Worm (Caenorhabditis elegans) whole organism, dauer: ENCODE results near the gene C15F1.8.
"Not testable (repeated sequence)": the region's sequence is repeated elsewhere in the genome, so short reads cannot be mapped to it uniquely, and the experiment has no call there.

Source experiments
- unc-62 ChIP-seq: sonication (generic microtip); optimal IDR thresholded peaks from 2 replicates; lab custom pipeline; 2017; ENCODE audit warnings: missing biosample characterization, missing genetic modification reagents, missing genetic modification characterization

The C15F1.8 gene

DNA sequence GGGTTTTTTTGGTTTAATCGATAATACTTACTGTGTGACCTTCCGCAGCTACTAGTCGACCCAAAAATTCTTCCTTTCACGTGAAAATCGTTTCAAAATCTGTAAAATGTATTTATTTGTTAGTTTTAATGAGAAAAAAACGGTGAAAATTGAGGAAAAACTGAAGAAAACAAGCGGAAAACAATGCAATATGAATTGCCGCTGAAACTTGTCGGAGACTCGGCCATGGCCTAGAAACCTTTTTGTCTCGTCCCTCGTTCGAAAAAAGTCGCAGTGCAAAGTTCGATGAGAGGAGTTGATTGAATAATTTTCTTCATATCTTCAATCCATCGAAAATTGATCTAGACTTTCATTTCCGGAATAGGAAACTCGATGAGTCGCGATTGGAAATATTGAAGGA, at the start of gene C15F1.8:
C15F1.8 (minus strand) TSS at position 101 of the 400 bp plus-strand sequence.
- TF ChIP-seq unc-62 (GFP tag; lab: Kevin White, UChicago): not testable (repeated sequence)

ce11 chrII:7024897-7025852, 47.5 kb upstream of the C15F1.8 start, which contains the start of gene znf-598:
znf-598 (plus strand) TSS chrII:7025802.
- TF ChIP-seq unc-62 (GFP tag; lab: Kevin White, UChicago): no peak

DNA sequence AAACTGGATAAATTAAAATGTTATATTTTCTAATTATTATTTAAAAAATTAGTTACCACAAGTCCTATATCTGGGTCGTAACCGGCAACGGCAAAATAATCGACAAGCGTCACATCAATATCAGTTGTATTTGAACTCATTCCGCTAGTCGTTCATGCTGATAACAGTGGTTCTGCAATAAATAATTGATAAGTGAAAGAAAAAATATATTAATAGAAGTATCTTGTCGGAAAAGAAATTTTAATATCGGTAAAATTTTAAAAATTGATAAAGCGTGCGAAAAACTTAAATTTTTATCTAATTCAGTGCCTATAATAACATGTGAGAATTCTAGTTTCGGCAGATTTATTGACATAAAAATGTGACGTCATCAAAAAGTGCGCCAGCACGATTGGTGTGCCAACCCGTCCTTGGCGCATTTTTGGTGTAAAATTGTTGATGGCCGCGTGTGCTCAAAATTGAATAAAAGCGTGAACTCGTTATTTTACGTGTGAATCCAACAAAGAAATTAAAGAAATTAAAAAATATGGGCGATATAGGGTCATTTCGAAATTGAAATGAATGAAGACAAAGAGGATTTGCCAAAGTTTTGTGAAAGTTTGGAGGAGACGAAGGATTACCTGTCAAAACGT, 44.9 kb upstream of the C15F1.8 start, which contains the start of the genes lst-6 and lst-5:
lst-6 (minus strand) TSS at position 140 of the 632 bp plus-strand sequence.
lst-5 (plus strand) TSS at position 544 of the 632 bp plus-strand sequence.
- TF ChIP-seq unc-62 (GFP tag; lab: Kevin White, UChicago): no peak

ce11 chrII:7012592-7012991, 35.0 kb upstream of the C15F1.8 start, which contains the start of gene sqv-7:
sqv-7 (minus strand) TSS chrII:7012692.
- no peak for TF ChIP-seq unc-62 (GFP tag; lab: Kevin White, UChicago)

DNA sequence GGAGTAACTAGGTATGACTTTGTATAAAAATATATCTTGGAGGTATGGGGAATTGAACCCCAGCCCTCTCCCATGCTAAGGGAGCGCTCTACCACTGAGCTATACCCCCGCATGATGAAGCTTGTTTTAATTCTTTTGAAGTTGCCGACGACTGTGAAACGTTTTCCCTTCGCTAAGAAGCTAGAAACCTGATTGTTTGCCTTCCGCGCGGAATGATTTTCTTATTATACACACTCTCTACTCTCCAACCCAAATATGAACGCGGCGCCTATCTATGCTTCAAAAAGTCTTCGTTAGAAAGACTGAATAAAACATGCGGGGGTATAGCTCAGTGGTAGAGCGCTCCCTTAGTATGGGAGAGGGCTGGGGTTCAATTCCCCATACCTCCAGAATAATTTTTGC, 25.3 kb upstream of the C15F1.8 start:
- no peak for TF ChIP-seq unc-62 (GFP tag; lab: Kevin White, UChicago)

- TF ChIP-seq unc-62 (GFP tag; lab: Kevin White, UChicago): no peak
Measured at ce11 chrII:6995583-6995982, 18.0 kb upstream of the C15F1.8 start.

- TF ChIP-seq unc-62 (GFP tag; lab: Kevin White, UChicago): no peak
Measured at ce11 chrII:6994677-6995076, 17.0 kb upstream of the C15F1.8 start, which contains the start of gene unc-104. unc-104 (plus strand) TSS chrII:6994987.

- no peak for TF ChIP-seq unc-62 (GFP tag; lab: Kevin White, UChicago)
Measured at ce11 chrII:6992949-6993348, 15.3 kb upstream of the C15F1.8 start.

DNA sequence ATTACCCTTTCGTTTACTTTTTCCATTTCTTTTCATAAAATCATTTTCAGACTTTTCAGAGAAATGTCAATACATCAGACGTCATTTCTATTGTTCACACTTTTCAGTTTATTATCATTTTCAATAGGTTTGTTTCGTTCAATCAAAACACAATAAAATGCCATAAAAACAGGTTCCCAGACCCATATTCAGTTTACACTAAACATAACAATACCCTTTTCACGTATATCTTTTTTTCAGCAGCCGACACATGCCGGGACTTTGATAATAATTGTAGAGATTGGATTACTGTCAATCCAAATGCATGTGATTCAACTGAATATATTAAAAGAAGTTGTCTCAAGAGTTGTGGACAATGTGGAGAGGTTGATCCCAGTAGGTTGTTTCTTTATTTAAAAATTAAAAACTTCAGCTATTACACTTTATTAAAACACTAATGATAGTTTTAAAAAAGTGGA, 12.2 kb upstream of the C15F1.8 start, which contains the start of gene C15F1.1:
C15F1.1 (plus strand) TSS at position 51 of the 458 bp plus-strand sequence.
- no peak for TF ChIP-seq unc-62 (GFP tag; lab: Kevin White, UChicago)

- TF ChIP-seq unc-62 (GFP tag; lab: Kevin White, UChicago): no peak
Measured at ce11 chrII:6979646-6980045, 2.0 kb upstream of the C15F1.8 start, which contains the start of gene C15F1.2. C15F1.2 (plus strand) TSS chrII:6979953.

ce11 chrII:6978908-6979307, 1.3 kb upstream of the C15F1.8 start:
- TF ChIP-seq unc-62 (GFP tag; lab: Kevin White, UChicago): no peak

ce11 chrII:6975725-6976124, 1.9 kb downstream of the C15F1.8 start:
- TF ChIP-seq unc-62 (GFP tag; lab: Kevin White, UChicago): no peak

DNA sequence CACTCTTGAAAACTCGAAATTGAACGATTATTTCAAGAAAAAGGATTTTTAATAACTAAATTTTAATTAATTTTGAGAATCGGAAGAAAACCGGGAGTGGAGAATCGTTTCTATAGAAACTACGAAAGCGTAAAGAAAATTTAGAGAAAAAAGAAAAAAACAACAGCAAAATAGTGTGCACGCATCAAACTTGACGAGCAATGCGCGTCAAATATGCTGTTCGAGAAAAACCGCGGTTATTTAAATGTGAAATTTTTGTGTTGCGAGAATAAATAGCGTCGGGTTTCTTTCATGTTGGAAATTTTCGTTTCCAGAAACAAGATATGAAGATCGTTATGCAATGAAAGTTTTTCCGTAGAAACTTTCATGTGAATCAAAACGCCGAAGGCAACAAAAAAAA, 3.6 kb downstream of the C15F1.8 start:
- TF ChIP-seq unc-62 (GFP tag; lab: Kevin White, UChicago): no peak

DNA sequence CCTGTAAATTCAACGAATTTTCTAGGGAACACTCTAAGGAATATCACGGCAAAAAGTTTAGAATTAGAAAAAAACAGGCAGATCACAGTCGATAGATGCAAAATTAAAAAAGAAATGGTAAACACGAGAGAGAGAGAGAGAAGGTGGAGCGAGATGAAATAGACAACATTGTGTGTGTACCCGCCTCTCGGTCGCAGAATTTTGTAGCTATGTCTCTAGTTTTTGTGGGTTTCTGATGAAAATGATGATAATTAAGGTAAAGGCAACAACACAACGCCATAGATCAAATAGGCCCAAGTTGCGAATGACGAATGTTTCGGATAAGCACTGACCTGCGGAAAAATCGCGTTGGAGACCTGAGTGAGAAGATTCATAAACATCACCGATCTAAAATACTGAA, 4.1 kb downstream of the C15F1.8 start, which contains the start of gene sod-1:
sod-1 (minus strand) TSS at position 387 of the 400 bp plus-strand sequence.
- TF ChIP-seq unc-62 (GFP tag; lab: Kevin White, UChicago): no peak

DNA sequence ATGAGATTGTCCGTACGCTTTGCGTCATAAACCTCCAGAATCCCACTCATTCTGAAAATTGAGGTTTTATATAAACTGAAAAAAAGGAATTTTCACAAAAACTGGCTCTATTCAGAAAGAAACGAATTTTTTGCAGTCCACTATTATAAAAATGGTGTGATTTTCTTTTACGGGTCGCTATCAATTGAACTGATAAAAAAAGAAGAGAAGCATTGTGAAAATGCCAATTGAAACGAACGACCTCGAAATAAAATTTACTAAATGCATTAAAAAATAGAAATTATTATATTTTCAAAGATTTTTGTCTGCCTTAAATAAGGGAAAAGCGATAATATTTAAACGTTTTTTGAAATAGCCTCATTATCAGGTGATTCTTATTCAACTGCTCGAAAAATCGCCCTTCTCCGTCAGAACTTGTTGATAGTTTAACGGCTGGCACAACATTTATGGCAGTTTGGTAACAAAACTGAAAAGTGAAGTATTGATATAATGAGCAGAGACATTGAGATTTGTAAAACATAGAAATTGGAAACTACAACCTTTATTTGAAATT, 5.4 kb downstream of the C15F1.8 start, which contains the start of gene art-1:
art-1 (minus strand) TSS at position 51 of the 553 bp plus-strand sequence.
- no peak for TF ChIP-seq unc-62 (GFP tag; lab: Kevin White, UChicago)
